Worm (Caenorhabditis elegans): ENCODE measurements around the gene ceh-20.

ceh-20 gene

ce11 chrIII:7030044-7030804, 50.5 kb downstream of the ceh-20 start:
- TF ChIP-seq somi-1 (GFP tag; optimal IDR thresholded peaks at IDR 0.05) (no peak), attf-5 (GFP tag; optimal IDR thresholded peaks at IDR 0.05) (no peak), Y79H2A.3 (GFP tag; conservative IDR thresholded peaks at IDR 0.05) (no peak), F57C9.4 (tag; optimal IDR thresholded peaks at IDR 0.05) (no peak), let-607 (tag; optimal IDR thresholded peaks at IDR 0.05) (peak in 1 of 2 experiments; percentile 30), unc-62 (GFP tag; optimal IDR thresholded peaks at IDR 0.05) (no peak), die-1 (tag; optimal IDR thresholded peaks at IDR 0.05) (peak; percentile 27), gei-17 (GFP tag; optimal IDR thresholded peaks at IDR 0.05) (no peak), F33H1.4 (GFP tag; IDR thresholded peaks at IDR 0.05) (no peak), unc-130 (GFP tag; optimal IDR thresholded peaks at IDR 0.05) (no peak), rpc-1 (optimal IDR thresholded peaks at IDR 0.05) (peak; percentile 77), rpc-1 (tag; optimal IDR thresholded peaks at IDR 0.05) (peak; percentile 72), nhr-179 (tag; optimal IDR thresholded peaks at IDR 0.05) (no peak), snpc-4 (GFP tag; optimal IDR thresholded peaks at IDR 0.05) (peak; percentile 84), snpc-4 (tag; optimal IDR thresholded peaks at IDR 0.05) (peak; percentile 91 to 94 (median 92)), dpff-1 (tag; optimal IDR thresholded peaks at IDR 0.05) (no peak), tlf-1 (GFP tag; optimal IDR thresholded peaks at IDR 0.05) (peak; percentile 10), F22D6.2 (tag; optimal IDR thresholded peaks at IDR 0.05) (no peak), madf-8 (GFP tag; conservative IDR thresholded peaks at IDR 0.05) (no peak), repo-1 (tag; optimal IDR thresholded peaks at IDR 0.05) (no peak), ztf-18 (tag; optimal IDR thresholded peaks at IDR 0.05) (no peak), lin-54 (GFP tag; optimal IDR thresholded peaks at IDR 0.05) (peak; percentile 26), ccch-3 (GFP tag; optimal IDR thresholded peaks at IDR 0.05) (no peak), ZK185.1 (tag; optimal IDR thresholded peaks at IDR 0.05; ENCODE audit: poor library complexity, severe bottlenecking) (no peak), egrh-3 (GFP tag; IDR thresholded peaks at IDR 0.05) (no peak), let-526 (GFP tag; IDR thresholded peaks at IDR 0.05) (peak; percentile 45; the same call in 1 of the 2 replicates), sdz-38 (tag; optimal IDR thresholded peaks at IDR 0.05) (no peak), nhr-120 (GFP tag; IDR thresholded peaks at IDR 0.05) (no peak), ztf-3 (GFP tag; optimal IDR thresholded peaks at IDR 0.05) (no peak), ceh-91 (GFP tag; IDR thresholded peaks at IDR 0.05) (no peak), efl-1 (GFP tag; optimal IDR thresholded peaks at IDR 0.05) (no peak), zfh-2 (GFP tag; conservative IDR thresholded peaks at IDR 0.05) (no peak), C17E4.6 (GFP tag; IDR thresholded peaks at IDR 0.05) (no peak), hlh-26 (GFP tag; conservative IDR thresholded peaks at IDR 0.05) (no peak), hmg-1.2 (GFP tag; IDR thresholded peaks at IDR 0.05) (peak; percentile 43), T26A5.8 (tag; optimal IDR thresholded peaks at IDR 0.05) (no peak), lag-1 (GFP tag; IDR thresholded peaks at IDR 0.05) (no peak), zim-3 (tag; optimal IDR thresholded peaks at IDR 0.05) (peak; percentile 27), F37B4.10 (GFP tag; IDR thresholded peaks at IDR 0.05) (no peak), sptf-2 (GFP tag; optimal IDR thresholded peaks at IDR 0.05) (no peak), mxl-1 (tag; optimal IDR thresholded peaks at IDR 0.05) (no peak), F49E8.2 (tag; optimal IDR thresholded peaks at IDR 0.05; ENCODE audit: insufficient read depth) (peak; percentile 36), C06A6.2 (GFP tag; conservative IDR thresholded peaks at IDR 0.05) (no peak), lin-35 (GFP tag; optimal IDR thresholded peaks at IDR 0.05) (peak in 1 of 3 experiments; percentile 39), ztf-22 (GFP tag; optimal IDR thresholded peaks at IDR 0.05) (no peak), lsl-1 (GFP tag; optimal IDR thresholded peaks at IDR 0.05) (peak; percentile 8), fkh-3 (tag; optimal IDR thresholded peaks at IDR 0.05) (peak; percentile 11), Y53F4B.3 (GFP tag; IDR thresholded peaks at IDR 0.05) (no peak), nhr-27 (tag; optimal IDR thresholded peaks at IDR 0.05) (no peak)

Data from whole organism, young adult.